Worm (Caenorhabditis elegans) whole organism, early embryonic: ENCODE results near the gene phat-8.
"Not testable (repeated sequence)": the region's sequence is repeated elsewhere in the genome, so short reads cannot be mapped to it uniquely, and the experiment has no call there.

Experiments
- B0310.2 ChIP-seq: sonication (generic microtip); optimal IDR thresholded peaks from 2 replicates; lab custom pipeline; 2016; ENCODE audit warnings: mild to moderate bottlenecking, missing genetic modification characterization, missing compliant biosample characterization
- F13C5.2 ChIP-seq: sonication (generic microtip); optimal IDR thresholded peaks from 2 replicates; lab custom pipeline; 2017; ENCODE audit warnings: mild to moderate bottlenecking, missing genetic modification characterization, inconsistent platforms, missing compliant biosample characterization
- ama-1 ChIP-seq: fragments of 150-350 bp; optimal IDR thresholded peaks from 2 replicates; lab custom pipeline; 2014
- ceh-36 ChIP-seq: sonication (generic microtip); optimal IDR thresholded peaks from 2 replicates; lab custom pipeline; 2016; ENCODE audit warnings: missing genetic modification characterization, inconsistent platforms, missing compliant biosample characterization
- ets-7 ChIP-seq: sonication (generic microtip); optimal IDR thresholded peaks from 2 replicates; lab custom pipeline; 2016; ENCODE audit warnings: missing genotype, missing genetic modification characterization, missing compliant biosample characterization
- flt-1 ChIP-seq: fragments of 200-800 bp; sonication (Bioruptor generic); IDR thresholded peaks from 2 replicates; pipeline ENCODE4 v1.3.6; 2022; ENCODE audit warnings: missing genetic modification characterization, missing compliant biosample characterization
- hmbx-1 ChIP-seq: sonication (generic microtip); optimal IDR thresholded peaks from 2 replicates; lab custom pipeline; 2016; ENCODE audit warnings: mild to moderate bottlenecking, missing genetic modification characterization, missing compliant biosample characterization
- hmg-4 ChIP-seq: fragments of 200-800 bp; sonication (Bioruptor generic); optimal IDR thresholded peaks from 2 replicates; lab custom pipeline; 2018; ENCODE audit warnings: mild to moderate bottlenecking, missing genetic modification characterization, missing compliant biosample characterization
- hnd-1 ChIP-seq: sonication (generic microtip); optimal IDR thresholded peaks from 2 replicates; lab custom pipeline; 2016; ENCODE audit warnings: missing genetic modification characterization, missing compliant biosample characterization
- pes-1 ChIP-seq: fragments of 200-800 bp; sonication (Bioruptor generic); IDR thresholded peaks from 2 replicates; pipeline ENCODE4 v1.3.6; 2022; ENCODE audit warnings: missing genetic modification reagents, missing genetic modification characterization, missing compliant biosample characterization
- scrt-1 ChIP-seq: fragments of 200-800 bp; sonication (Bioruptor generic); IDR thresholded peaks from 2 replicates; pipeline ENCODE4 v1.3.6; 2022; ENCODE audit warnings: missing genetic modification characterization, missing compliant biosample characterization
- sea-1 ChIP-seq: fragments of 200-800 bp; sonication (Bioruptor generic); conservative IDR thresholded peaks from 2 replicates; pipeline ENCODE4 v1.3.6; 2022; ENCODE audit warnings: missing genetic modification characterization, missing compliant biosample characterization
- tbx-11 ChIP-seq: fragments of 200-800 bp; sonication (Bioruptor generic); IDR thresholded peaks from 2 replicates; pipeline ENCODE4 v1.3.6; 2022; ENCODE audit warnings: missing genetic modification characterization, missing compliant biosample characterization
- tra-4 ChIP-seq: sonication (generic microtip); optimal IDR thresholded peaks from 2 replicates; lab custom pipeline; 2017; ENCODE audit warnings: missing genetic modification characterization, missing compliant biosample characterization

DNA sequence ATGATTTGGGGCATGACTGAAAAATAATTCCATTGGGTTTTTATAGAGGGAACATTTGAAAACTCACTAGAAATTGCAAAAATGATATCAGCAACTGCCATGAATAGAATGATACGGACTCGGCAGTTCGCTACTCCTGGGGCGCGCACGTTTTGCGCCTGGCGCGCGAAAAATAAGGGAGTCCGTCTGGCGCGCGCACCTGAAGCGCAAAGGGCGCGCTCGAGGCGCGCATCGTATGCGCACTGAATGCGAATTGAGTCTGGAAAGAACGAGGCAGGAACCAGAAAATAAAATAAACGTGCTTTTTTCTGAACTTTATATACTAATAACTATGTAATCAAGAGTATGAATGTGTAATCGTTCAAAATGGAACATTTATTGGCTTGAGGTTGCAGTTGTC lies 30.4 kb upstream of the phat-8 start, which contains the start of gene Y57A10C.10:
- not testable (repeated sequence) for TF ChIP-seq ama-1; flt-1; tra-4 (tag; lab: Kevin White, UChicago); B0310.2 (tag; lab: Kevin White, UChicago); scrt-1 (GFP tag; lab: Robert Waterston, UW); sea-1 (GFP tag; lab: Robert Waterston, UW); ets-7 (tag; lab: Kevin White, UChicago); F13C5.2 (tag; lab: Kevin White, UChicago); hnd-1 (tag; lab: Kevin White, UChicago); ceh-36 (tag; lab: Kevin White, UChicago); hmg-4; hmbx-1 (tag; lab: Kevin White, UChicago); tbx-11; pes-1 (GFP tag; lab: Robert Waterston, UW)
